Fruit fly (Drosophila melanogaster): ENCODE results near the gene CG15043.

Gene CG15043

DNA sequence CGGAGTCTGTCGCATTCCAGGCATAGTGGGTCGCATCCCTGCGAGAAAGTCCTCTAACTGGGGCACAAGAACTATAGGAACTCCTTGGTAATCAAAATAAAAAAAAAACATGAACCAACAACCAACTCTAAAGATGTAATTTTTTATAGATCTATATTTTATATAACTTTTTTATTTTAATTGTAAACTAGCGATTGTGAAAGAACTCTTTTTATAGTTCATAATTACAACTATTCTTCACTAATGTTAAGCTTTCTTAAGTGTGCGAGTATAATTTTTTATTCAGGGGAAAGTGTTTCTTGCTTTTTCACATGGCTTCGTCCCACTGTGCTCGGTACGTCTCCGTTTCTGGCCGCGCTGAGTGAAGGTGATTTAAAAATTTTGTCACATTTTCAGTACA lies 46.3 kb upstream of the CG15043 start (continued):
- no peak for TF ChIP-seq Eip75B (GFP tag; optimal IDR thresholded peaks at IDR 0.05)
- TF ChIP-seq ss (GFP tag; optimal IDR thresholded peaks at IDR 0.05): peak; percentile 29 to 64
- TF ChIP-seq Sox102F (GFP tag; optimal IDR thresholded peaks at IDR 0.05): peak; percentile 3
- TF ChIP-seq CG6854 (GFP tag; optimal IDR thresholded peaks at IDR 0.05): no peak
- TF ChIP-seq CG16779 (tag; optimal IDR thresholded peaks at IDR 0.05): no peak
- TF ChIP-seq CG8632 (GFP tag; optimal IDR thresholded peaks at IDR 0.05): peak; percentile 66
- TF ChIP-seq Hr4 (GFP tag; optimal IDR thresholded peaks at IDR 0.05): peak; percentile 12
- TF ChIP-seq fd85E (GFP tag; optimal IDR thresholded peaks at IDR 0.05): no peak
- no peak for TF ChIP-seq Ets21C (GFP tag; optimal IDR thresholded peaks at IDR 0.05)
- peak; percentile 57 for TF ChIP-seq CG6792 (GFP tag; optimal IDR thresholded peaks at IDR 0.05)
- peak in 1 of 2 experiments; percentile 45 for TF ChIP-seq salr (GFP tag; optimal IDR thresholded peaks at IDR 0.05)
- TF ChIP-seq CG3919 (GFP tag; optimal IDR thresholded peaks at IDR 0.05): peak; percentile 66
- peak; percentile 49 for TF ChIP-seq net (GFP tag; optimal IDR thresholded peaks at IDR 0.05)
- peak; percentile 13 for TF ChIP-seq CG11762 (GFP tag; optimal IDR thresholded peaks at IDR 0.05; ENCODE audit: insufficient read depth)
- peak; percentile 47 for TF ChIP-seq esn (GFP tag; optimal IDR thresholded peaks at IDR 0.05)

DNA sequence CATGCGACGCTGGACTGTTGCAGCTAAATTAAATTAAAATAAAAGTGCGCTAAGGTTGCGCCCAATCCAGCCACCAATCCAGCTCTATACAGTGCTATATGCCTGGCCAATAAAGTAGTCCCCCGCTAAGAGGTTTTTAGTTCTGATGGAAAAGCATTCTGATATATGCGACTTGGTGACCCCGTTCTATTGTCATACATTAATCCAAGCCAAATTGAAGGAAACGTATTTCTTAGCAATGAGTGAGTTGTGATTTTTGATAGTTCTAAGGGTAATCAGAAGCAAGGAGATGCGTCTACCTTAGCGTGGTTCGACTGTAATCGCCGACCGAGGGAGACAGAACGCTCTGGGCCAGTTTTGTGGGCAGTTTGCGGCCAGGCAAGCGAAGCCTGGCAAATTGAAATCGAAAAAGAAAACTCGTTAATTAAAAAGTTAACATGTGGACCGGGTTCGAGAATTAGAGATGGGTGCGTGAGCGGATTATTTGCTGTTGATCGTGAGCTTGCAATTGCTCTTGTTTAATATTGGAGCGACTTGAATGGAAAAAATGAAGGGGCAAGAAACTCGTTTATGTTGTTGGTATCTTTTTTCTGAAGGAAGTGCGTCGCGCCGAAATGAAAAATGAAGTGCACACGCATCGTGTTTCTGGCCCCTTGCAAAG lies 44.4 kb upstream of the CG15043 start:
- TF ChIP-seq Ets21C (GFP tag; optimal IDR thresholded peaks at IDR 0.05) (peak; percentile 53), spab (GFP tag; optimal IDR thresholded peaks at IDR 0.05) (peak; percentile 64), CG6808 (GFP tag; optimal IDR thresholded peaks at IDR 0.05) (peak; percentile 67), fkh (GFP tag; optimal IDR thresholded peaks at IDR 0.05) (no peak), acj6 (GFP tag; optimal IDR thresholded peaks at IDR 0.05) (peak; percentile 55), CG10669 (GFP tag; optimal IDR thresholded peaks at IDR 0.05) (peak; percentile 75), esn (GFP tag; optimal IDR thresholded peaks at IDR 0.05) (peak; percentile 63), Met (GFP tag; optimal IDR thresholded peaks at IDR 0.05) (peak; percentile 72), fd85E (GFP tag; optimal IDR thresholded peaks at IDR 0.05) (peak; percentile 14), CG4318 (GFP tag; optimal IDR thresholded peaks at IDR 0.05) (peak; percentile 28), Ets96B (tag; optimal IDR thresholded peaks at IDR 0.05) (peak; percentile 75), CG8319 (GFP tag; optimal IDR thresholded peaks at IDR 0.05) (peak; percentile 69), pdm3 (GFP tag; optimal IDR thresholded peaks at IDR 0.05) (peak; percentile 71), CG15336 (GFP tag; IDR thresholded peaks at IDR 0.05) (no peak), CG34406 (GFP tag; optimal IDR thresholded peaks at IDR 0.05) (peak; percentile 59), Hr39 (GFP tag; optimal IDR thresholded peaks at IDR 0.05) (peak; percentile 61), Sox102F (GFP tag; optimal IDR thresholded peaks at IDR 0.05) (peak; percentile 52), Blimp-1 (GFP tag; optimal IDR thresholded peaks at IDR 0.05) (peak; percentile 26), salr (GFP tag; optimal IDR thresholded peaks at IDR 0.05) (peak in 1 of 2 experiments; percentile 24), CG11902 (GFP tag; optimal IDR thresholded peaks at IDR 0.05) (peak; percentile 60), CG32006 (GFP tag; optimal IDR thresholded peaks at IDR 0.05) (peak; percentile 57), CG3919 (GFP tag; optimal IDR thresholded peaks at IDR 0.05) (peak; percentile 75), Eip93F (GFP tag; optimal IDR thresholded peaks at IDR 0.05) (no peak), CG6854 (GFP tag; optimal IDR thresholded peaks at IDR 0.05) (peak; percentile 53), OdsH (GFP tag; optimal IDR thresholded peaks at IDR 0.05) (peak; percentile 75), Eip78C (GFP tag) (peak; percentile 88), vri (GFP tag; optimal IDR thresholded peaks at IDR 0.05) (peak; percentile 4), CG6792 (GFP tag; optimal IDR thresholded peaks at IDR 0.05) (peak; percentile 63), CG8119 (GFP tag; IDR thresholded peaks at IDR 0.05) (0 out of 3 replicates have a peak, but pooled peaks have one; percentile 24), dac (GFP tag; optimal IDR thresholded peaks at IDR 0.05) (no peak), cyc (GFP tag; optimal IDR thresholded peaks at IDR 0.05) (peak; percentile 71), Gug (GFP tag; IDR thresholded peaks at IDR 0.05) (no peak), achi (GFP tag; optimal IDR thresholded peaks at IDR 0.05) (peak; percentile 40), CG11294 (GFP tag; IDR thresholded peaks at IDR 0.05) (no peak), CG7368 (GFP tag; optimal IDR thresholded peaks at IDR 0.05) (peak; percentile 59), dsx (GFP tag; optimal IDR thresholded peaks at IDR 0.05; ENCODE audit: poor library complexity, severe bottlenecking) (peak; percentile 54), fd59A (GFP tag; optimal IDR thresholded peaks at IDR 0.05) (peak; percentile 61), Hr38 (GFP tag; optimal IDR thresholded peaks at IDR 0.05) (no peak), Sox14 (GFP tag; optimal IDR thresholded peaks at IDR 0.05) (peak; percentile 74), CG16779 (tag; optimal IDR thresholded peaks at IDR 0.05) (peak; percentile 1), eg (GFP tag; IDR thresholded peaks at IDR 0.05) (0 out of 3 replicates have a peak, but pooled peaks have one; percentile 28)
